Worm (Caenorhabditis elegans): ENCODE results near the gene dcr-1.

The dcr-1 gene

DNA sequence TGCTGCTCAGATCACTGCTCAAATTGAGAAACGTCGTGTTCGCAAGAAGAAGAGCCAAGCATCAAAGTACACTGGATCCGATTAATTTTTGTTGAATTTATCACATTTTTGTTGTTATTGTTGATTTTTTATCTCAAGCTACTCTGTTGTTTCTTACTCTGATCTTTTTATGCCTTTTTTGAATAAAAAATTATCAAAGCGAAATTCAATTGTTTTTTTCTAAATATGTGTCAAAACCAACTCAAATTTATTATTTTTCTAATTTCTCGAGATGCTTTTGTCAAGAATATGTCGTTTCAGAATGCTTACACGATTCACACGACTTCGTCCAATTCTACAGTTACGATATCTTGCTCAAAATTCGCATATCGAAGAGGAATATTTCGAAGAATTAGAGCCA is 32.7 kb downstream of the dcr-1 start, which contains the start of gene K12H4.2:
K12H4.2 (plus strand) TSS at position 301 of the 400 bp plus-strand sequence.
- TF ChIP-seq flh-1 (GFP tag; optimal IDR thresholded peaks at IDR 0.05) (no peak), ceh-43 (GFP tag; optimal IDR thresholded peaks at IDR 0.05) (no peak), tbx-8 (GFP tag; optimal IDR thresholded peaks at IDR 0.05) (no peak), ztf-11 (tag; optimal IDR thresholded peaks at IDR 0.05) (no peak), ceh-39 (tag; optimal IDR thresholded peaks at IDR 0.05) (no peak), snpc-4 (tag; optimal IDR thresholded peaks at IDR 0.05) (no peak), mab-5 (tag; optimal IDR thresholded peaks at IDR 0.05) (no peak), cnd-1 (tag; optimal IDR thresholded peaks at IDR 0.05) (no peak), sptf-1 (tag; optimal IDR thresholded peaks at IDR 0.05) (no peak), bed-3 (GFP tag; optimal IDR thresholded peaks at IDR 0.05) (no peak), lin-32 (GFP tag; optimal IDR thresholded peaks at IDR 0.05) (no peak), unc-62 (GFP tag; optimal IDR thresholded peaks at IDR 0.05) (no peak), lin-13 (tag; optimal IDR thresholded peaks at IDR 0.05) (no peak), unc-39 (tag; optimal IDR thresholded peaks at IDR 0.05) (no peak), elt-3 (tag; optimal IDR thresholded peaks at IDR 0.05) (no peak), lsy-2 (tag; optimal IDR thresholded peaks at IDR 0.05) (no peak)

DNA sequence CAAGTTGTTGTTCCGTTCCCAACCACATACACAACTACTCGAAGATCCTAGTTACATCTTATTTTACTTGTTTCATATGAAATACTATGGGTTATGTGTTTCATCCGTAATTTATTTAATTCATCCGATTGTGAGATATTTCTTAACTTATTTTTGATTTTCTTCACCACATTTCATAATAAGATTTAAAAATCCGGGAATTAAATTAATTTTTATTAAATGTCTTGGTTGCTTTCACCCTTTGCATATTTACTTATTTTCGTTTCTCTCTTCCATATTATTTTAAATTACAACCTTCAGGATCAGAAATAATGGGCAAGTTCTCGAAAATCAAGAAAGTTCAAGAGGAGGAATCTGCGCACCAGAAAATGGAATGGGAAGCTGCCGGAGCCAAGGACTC is 34.3 kb downstream of the dcr-1 start, which contains the start of gene K12H4.3:
K12H4.3 (plus strand) TSS at position 301 of the 400 bp plus-strand sequence.
- TF ChIP-seq nhr-28 (tag; optimal IDR thresholded peaks at IDR 0.05) (no peak), snpc-4 (tag; optimal IDR thresholded peaks at IDR 0.05) (no peak), tbx-8 (GFP tag; optimal IDR thresholded peaks at IDR 0.05) (no peak), mab-5 (tag; optimal IDR thresholded peaks at IDR 0.05) (no peak)

DNA sequence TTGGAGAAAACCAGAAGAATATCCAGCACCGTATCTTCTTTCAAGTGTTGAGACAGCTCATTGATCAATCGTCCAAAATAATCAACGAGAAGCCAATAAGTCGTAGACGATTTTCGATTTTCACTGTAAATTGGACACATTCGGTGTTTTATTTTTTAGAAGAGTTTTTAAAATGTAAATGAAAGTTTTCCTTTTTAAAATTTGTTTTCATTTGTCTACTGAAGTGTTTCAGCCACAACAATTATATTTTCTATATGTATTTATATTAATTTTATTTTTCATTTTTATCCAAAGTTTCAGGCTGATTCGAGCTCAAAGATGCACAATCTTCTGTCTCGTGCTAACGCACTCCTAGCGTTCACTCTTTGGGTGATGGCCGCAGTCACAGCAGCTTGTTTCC is 35.4 kb downstream of the dcr-1 start, which contains the start of gene spcs-3:
spcs-3 (plus strand) TSS at position 301 of the 400 bp plus-strand sequence.
- TF ChIP-seq cnd-1 (tag; optimal IDR thresholded peaks at IDR 0.05) (no peak), ceh-83 (GFP tag; optimal IDR thresholded peaks at IDR 0.05) (no peak), bed-3 (GFP tag; optimal IDR thresholded peaks at IDR 0.05) (no peak), unc-120 (tag; optimal IDR thresholded peaks at IDR 0.05; ENCODE audit: poor library complexity, severe bottlenecking) (no peak), flh-1 (GFP tag; optimal IDR thresholded peaks at IDR 0.05) (no peak), snpc-4 (tag; optimal IDR thresholded peaks at IDR 0.05) (no peak)

ce11 chrIII:8044187-8044586 is 35.9 kb downstream of the dcr-1 start, which contains the start of gene K12H4.5:
Gene K12H4.5 (plus strand): TSS chrIII:8044487.
- no peak for TF ChIP-seq ceh-43 (GFP tag; optimal IDR thresholded peaks at IDR 0.05)
- peak; percentile 17 for TF ChIP-seq ces-1 (GFP tag; optimal IDR thresholded peaks at IDR 0.05)
- TF ChIP-seq unc-120 (tag; optimal IDR thresholded peaks at IDR 0.05; ENCODE audit: poor library complexity, severe bottlenecking): no peak
- no peak for TF ChIP-seq drap-1 (GFP tag; optimal IDR thresholded peaks at IDR 0.05)
- TF ChIP-seq bed-3 (GFP tag; optimal IDR thresholded peaks at IDR 0.05): no peak

ce11 chrIII:8043784-8044183 is 36.3 kb downstream of the dcr-1 start:
- TF ChIP-seq pha-4 (tag; optimal IDR thresholded peaks at IDR 0.05) (peak; percentile 98), mab-5 (tag; optimal IDR thresholded peaks at IDR 0.05) (peak; percentile 68), hlh-1 (tag; optimal IDR thresholded peaks at IDR 0.05) (peak; percentile 88), flh-1 (GFP tag; optimal IDR thresholded peaks at IDR 0.05) (peak; percentile 96), ceh-39 (tag; optimal IDR thresholded peaks at IDR 0.05) (peak; percentile 90), nhr-237 (tag; optimal IDR thresholded peaks at IDR 0.05) (peak; percentile 99), cnd-1 (tag; optimal IDR thresholded peaks at IDR 0.05) (peak; percentile 99), mls-2 (tag; optimal IDR thresholded peaks at IDR 0.05) (peak; percentile 100), ceh-43 (GFP tag; optimal IDR thresholded peaks at IDR 0.05) (peak; percentile 98), ztf-11 (tag; optimal IDR thresholded peaks at IDR 0.05) (peak; percentile 94), elt-1 (tag; optimal IDR thresholded peaks at IDR 0.05; ENCODE audit: borderline replicate concordance, insufficient read depth) (peak; percentile 56), sptf-1 (tag; optimal IDR thresholded peaks at IDR 0.05) (peak; percentile 100), lsy-2 (tag; optimal IDR thresholded peaks at IDR 0.05) (peak; percentile 93), unc-62 (GFP tag; optimal IDR thresholded peaks at IDR 0.05) (peak; percentile 94), ces-1 (GFP tag; optimal IDR thresholded peaks at IDR 0.05) (peak; percentile 90), nhr-28 (tag; optimal IDR thresholded peaks at IDR 0.05) (peak; percentile 94), M03D4.4 (tag; optimal IDR thresholded peaks at IDR 0.05) (peak; percentile 99), unc-39 (tag; optimal IDR thresholded peaks at IDR 0.05) (peak; percentile 67), unc-120 (tag; optimal IDR thresholded peaks at IDR 0.05; ENCODE audit: poor library complexity, severe bottlenecking) (peak; percentile 99), ham-2 (GFP tag; optimal IDR thresholded peaks at IDR 0.05) (peak; percentile 98), nhr-76 (tag; optimal IDR thresholded peaks at IDR 0.05) (no peak), nhr-2 (tag; optimal IDR thresholded peaks at IDR 0.05) (peak; percentile 22), bed-3 (GFP tag; optimal IDR thresholded peaks at IDR 0.05) (peak; percentile 98), sem-2 (GFP tag; optimal IDR thresholded peaks at IDR 0.05) (peak; percentile 97), blmp-1 (tag; optimal IDR thresholded peaks at IDR 0.05) (peak; percentile 67), elt-3 (tag; optimal IDR thresholded peaks at IDR 0.05) (peak; percentile 87), nhr-12 (tag; optimal IDR thresholded peaks at IDR 0.05) (peak; percentile 55), lin-32 (GFP tag; optimal IDR thresholded peaks at IDR 0.05) (peak; percentile 100), snpc-4 (tag; optimal IDR thresholded peaks at IDR 0.05) (no peak), ceh-83 (GFP tag; optimal IDR thresholded peaks at IDR 0.05) (peak; percentile 99), tbx-8 (GFP tag; optimal IDR thresholded peaks at IDR 0.05) (peak; percentile 99), zip-8 (tag; optimal IDR thresholded peaks at IDR 0.05) (no peak), drap-1 (GFP tag; optimal IDR thresholded peaks at IDR 0.05) (peak; percentile 100), lin-13 (tag; optimal IDR thresholded peaks at IDR 0.05) (peak; percentile 99), mep-1 (tag; optimal IDR thresholded peaks at IDR 0.05) (peak; percentile 100)

All from whole organism, mixed stage, embryonic.